Worm (Caenorhabditis elegans) whole organism, young adult: Measurements from ENCODE around the gene K02E2.8.

Source experiments
- B0336.3 ChIP-seq: fragments of 200-800 bp; sonication (Bioruptor generic); IDR thresholded peaks from 2 replicates; pipeline ENCODE4 v1.3.6; 2022; ENCODE audit warnings: missing genetic modification characterization, missing compliant biosample characterization
- D2030.7 ChIP-seq: fragments of 200-800 bp; sonication (Bioruptor generic); IDR thresholded peaks from 2 replicates; pipeline ENCODE4 v1.3.6; 2022; ENCODE audit warnings: missing genetic modification reagents, missing genetic modification characterization, missing compliant biosample characterization
- F33H1.4 ChIP-seq: fragments of 200-800 bp; sonication (Bioruptor generic); IDR thresholded peaks from 2 replicates; pipeline ENCODE4 v1.3.6; 2022; ENCODE audit warnings: missing genetic modification reagents, missing genetic modification characterization, missing compliant biosample characterization
- F37B4.10 ChIP-seq: fragments of 200-800 bp; sonication (Bioruptor generic); IDR thresholded peaks from 2 replicates; pipeline ENCODE4 v1.3.6; 2022; ENCODE audit warnings: missing genetic modification characterization, missing compliant biosample characterization
- F49E8.2 ChIP-seq: sonication (generic microtip); optimal IDR thresholded peaks from 3 replicates; lab custom pipeline; 2017; ENCODE audit warnings: missing genetic modification characterization, mild to moderate bottlenecking, missing compliant biosample characterization, antibody characterized with exemption, moderate library complexity; ENCODE audit not compliant: insufficient read depth
- F57C9.4 ChIP-seq: sonication (generic microtip); optimal IDR thresholded peaks from 2 replicates; lab custom pipeline; 2017; ENCODE audit warnings: mild to moderate bottlenecking, missing genetic modification characterization, missing compliant biosample characterization
- Y67H2A.10 ChIP-seq: fragments of 200-800 bp; sonication (Bioruptor generic); conservative IDR thresholded peaks from 2 replicates; pipeline ENCODE4 v1.3.6; 2022; ENCODE audit warnings: missing genetic modification reagents, missing genetic modification characterization, missing compliant biosample characterization
- ZK185.1 ChIP-seq: sonication (generic microtip); optimal IDR thresholded peaks from 2 replicates; lab custom pipeline; 2016; ENCODE audit warnings: mild to moderate bottlenecking, missing genetic modification characterization, missing compliant biosample characterization; ENCODE audit not compliant: poor library complexity, severe bottlenecking
- ama-1 ChIP-seq, 3 experiments: fragments of 150-350 bp in 1 of 3; sonication (generic microtip) in 2 of 3; optimal IDR thresholded peaks; 2 replicates each; lab custom pipeline; 2014 to 2018; ENCODE audit warnings: missing biosample characterization in 2 of 3, missing genetic modification characterization in 2 of 3, missing genetic modification reagents in 2 of 3
- athp-1 ChIP-seq: sonication (generic microtip); optimal IDR thresholded peaks from 2 replicates; lab custom pipeline; 2017; ENCODE audit warnings: mild to moderate bottlenecking, missing genetic modification characterization, missing compliant biosample characterization
- bed-2 ChIP-seq: fragments of 200-800 bp; sonication (Bioruptor generic); IDR thresholded peaks from 2 replicates; pipeline ENCODE4 v1.3.6; 2022; ENCODE audit warnings: missing genetic modification reagents, missing genetic modification characterization, missing compliant biosample characterization
- cebp-1 ChIP-seq, 2 experiments: fragments of 200-800 bp in 1 of 2; sonication (Bioruptor generic) in 1 of 2; sonication (generic microtip) in 1 of 2; IDR thresholded peaks in 1 of 2; optimal IDR thresholded peaks in 1 of 2; 2 replicates each; pipeline versions ENCODE4 v1.3.6 to Lab custom; 2017 to 2022; ENCODE audit warnings: missing compliant biosample characterization in 2 of 2, missing genetic modification characterization in 2 of 2, mild to moderate bottlenecking in 1 of 2, missing genetic modification reagents in 1 of 2, moderate library complexity in 1 of 2
- cebp-2 ChIP-seq: fragments of 200-800 bp; sonication (Bioruptor generic); IDR thresholded peaks from 2 replicates; pipeline ENCODE4 v1.3.6; 2022; ENCODE audit warnings: missing genetic modification characterization, missing compliant biosample characterization
- ceh-27 ChIP-seq: fragments of 200-800 bp; sonication (Bioruptor generic); optimal IDR thresholded peaks from 2 replicates; lab custom pipeline; 2018; ENCODE audit warnings: mild to moderate bottlenecking, missing genetic modification characterization, moderate library complexity, missing compliant biosample characterization
- ceh-40 ChIP-seq: fragments of 200-800 bp; sonication (Bioruptor generic); IDR thresholded peaks from 2 replicates; pipeline ENCODE4 v1.3.6; 2022; ENCODE audit warnings: missing genetic modification characterization, missing compliant biosample characterization
- dox-1 ChIP-seq: fragments of 200-800 bp; sonication (Bioruptor generic); IDR thresholded peaks from 2 replicates; pipeline ENCODE4 v1.3.6; 2022; ENCODE audit warnings: missing genetic modification reagents, missing genetic modification characterization, missing compliant biosample characterization
- dpff-1 ChIP-seq: sonication (generic microtip); optimal IDR thresholded peaks from 2 replicates; lab custom pipeline; 2017; ENCODE audit warnings: mild to moderate bottlenecking, missing genetic modification characterization, missing compliant biosample characterization
- egrh-3 ChIP-seq: fragments of 200-800 bp; sonication (Bioruptor generic); IDR thresholded peaks from 2 replicates; pipeline ENCODE4 v1.3.6; 2022; ENCODE audit warnings: missing genetic modification reagents, missing genetic modification characterization, missing compliant biosample characterization
- ekl-4 ChIP-seq: fragments of 200-800 bp; sonication (Bioruptor generic); IDR thresholded peaks from 2 replicates; pipeline ENCODE4 v1.3.6; 2022; ENCODE audit warnings: missing genetic modification reagents, missing genetic modification characterization, missing compliant biosample characterization
- hlh-12 ChIP-seq: sonication (generic microtip); optimal IDR thresholded peaks from 2 replicates; lab custom pipeline; 2016; ENCODE audit warnings: missing genetic modification characterization, missing compliant biosample characterization
- hmg-1.2 ChIP-seq: fragments of 200-800 bp; sonication (Bioruptor generic); IDR thresholded peaks from 2 replicates; pipeline ENCODE4 v1.3.6; 2022; ENCODE audit warnings: missing genetic modification reagents, missing genetic modification characterization, missing compliant biosample characterization
- hsf-1 ChIP-seq: fragments of 200-800 bp; sonication (Bioruptor generic); IDR thresholded peaks from 2 replicates; pipeline ENCODE4 v1.3.6; 2022; ENCODE audit warnings: missing genetic modification reagents, missing genetic modification characterization, missing compliant biosample characterization
- lag-1 ChIP-seq: fragments of 200-800 bp; sonication (Bioruptor generic); IDR thresholded peaks from 2 replicates; pipeline ENCODE4 v1.3.6; 2022; ENCODE audit warnings: missing genetic modification reagents, missing genetic modification characterization, missing compliant biosample characterization
- lin-35 ChIP-seq, 3 experiments: fragments of 150-350 bp in 2 of 3; sonication (generic microtip) in 1 of 3; optimal IDR thresholded peaks; 2 replicates each; lab custom pipeline; 2014 to 2018; ENCODE audit warnings: missing biosample characterization in 3 of 3, missing genetic modification characterization in 3 of 3, missing genetic modification reagents in 3 of 3
- madf-6 ChIP-seq: fragments of 200-800 bp; sonication (Bioruptor generic); IDR thresholded peaks from 2 replicates; pipeline ENCODE4 v1.3.6; 2022; ENCODE audit warnings: missing genetic modification reagents, missing genetic modification characterization, missing compliant biosample characterization
- mcd-1 ChIP-seq: fragments of 200-800 bp; sonication (Bioruptor generic); IDR thresholded peaks from 2 replicates; pipeline ENCODE4 v1.3.6; 2022; ENCODE audit warnings: missing genetic modification reagents, missing genetic modification characterization, missing compliant biosample characterization
- mxl-1 ChIP-seq: sonication (generic microtip); optimal IDR thresholded peaks from 2 replicates; lab custom pipeline; 2016; ENCODE audit warnings: missing genetic modification characterization, missing compliant biosample characterization
- nhr-179 ChIP-seq: sonication (generic microtip); optimal IDR thresholded peaks from 2 replicates; lab custom pipeline; 2016; ENCODE audit warnings: mild to moderate bottlenecking, missing genetic modification characterization, missing compliant biosample characterization
- snpc-3.4 ChIP-seq: sonication (generic microtip); optimal IDR thresholded peaks from 2 replicates; lab custom pipeline; 2017; ENCODE audit warnings: missing genetic modification characterization, mild to moderate bottlenecking, missing compliant biosample characterization, antibody characterized with exemption, moderate library complexity, missing genotype, missing genetic modification reagents
- zfh-2 ChIP-seq: fragments of 200-800 bp; sonication (Bioruptor generic); conservative IDR thresholded peaks from 2 replicates; pipeline ENCODE4 v1.3.6; 2022; ENCODE audit warnings: missing genetic modification reagents, missing genetic modification characterization, missing compliant biosample characterization
- zim-3 ChIP-seq: sonication (generic microtip); optimal IDR thresholded peaks from 2 replicates; lab custom pipeline; 2017; ENCODE audit warnings: mild to moderate bottlenecking, missing genetic modification characterization, moderate library complexity, missing compliant biosample characterization
- ztf-18 ChIP-seq: sonication (generic microtip); optimal IDR thresholded peaks from 2 replicates; lab custom pipeline; 2016; ENCODE audit warnings: missing genotype, mild to moderate bottlenecking, missing genetic modification characterization, missing compliant biosample characterization
- ztf-22 ChIP-seq: fragments of 200-800 bp; sonication (Bioruptor generic); optimal IDR thresholded peaks from 2 replicates; lab custom pipeline; 2018; ENCODE audit warnings: mild to moderate bottlenecking, missing genetic modification characterization, moderate library complexity, missing compliant biosample characterization
- ztf-26 ChIP-seq: sonication (generic microtip); optimal IDR thresholded peaks from 2 replicates; lab custom pipeline; 2017; ENCODE audit warnings: missing genetic modification characterization, missing compliant biosample characterization
- ztf-28 ChIP-seq: fragments of 200-800 bp; sonication (Bioruptor generic); IDR thresholded peaks from 2 replicates; pipeline ENCODE4 v1.3.6; 2022; ENCODE audit warnings: missing genetic modification reagents, missing genetic modification characterization, missing compliant biosample characterization
- ztf-3 ChIP-seq: fragments of 200-800 bp; sonication (Bioruptor generic); optimal IDR thresholded peaks from 2 replicates; lab custom pipeline; 2018; ENCODE audit warnings: mild to moderate bottlenecking, missing genetic modification characterization, missing compliant biosample characterization

Gene K02E2.8

DNA sequence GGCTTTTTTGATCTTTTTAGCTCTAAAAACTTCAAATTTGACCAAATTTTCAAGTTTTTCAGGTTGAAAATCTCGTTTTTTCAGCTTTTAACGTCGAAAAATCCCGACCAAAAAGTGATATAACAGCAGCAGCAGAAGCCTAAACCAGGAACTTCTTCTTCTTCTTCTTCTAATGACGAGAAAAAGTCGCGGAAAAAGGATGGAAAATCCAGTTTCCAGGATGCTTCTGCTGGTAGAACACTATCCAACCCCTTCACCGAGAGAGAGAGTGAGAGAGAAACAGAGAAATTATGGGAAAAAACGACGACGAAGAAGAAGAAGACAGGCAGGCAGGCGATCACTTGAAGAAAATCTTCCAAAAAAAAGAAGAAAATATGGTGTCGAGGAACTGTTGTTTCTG is 40.1 kb upstream of the K02E2.8 start:
- TF ChIP-seq F57C9.4 (tag; lab: Kevin White, UChicago) (no peak), ztf-22 (GFP tag; lab: Kevin White, UChicago) (no peak), F49E8.2 (tag; lab: Kevin White, UChicago) (no peak), madf-6 (GFP tag; lab: Robert Waterston, UW) (no peak), ztf-18 (no peak), D2030.7 (GFP tag; lab: Robert Waterston, UW) (no peak), athp-1 (tag; lab: Kevin White, UChicago) (no peak), ztf-28 (GFP tag; lab: Robert Waterston, UW) (no peak)

DNA sequence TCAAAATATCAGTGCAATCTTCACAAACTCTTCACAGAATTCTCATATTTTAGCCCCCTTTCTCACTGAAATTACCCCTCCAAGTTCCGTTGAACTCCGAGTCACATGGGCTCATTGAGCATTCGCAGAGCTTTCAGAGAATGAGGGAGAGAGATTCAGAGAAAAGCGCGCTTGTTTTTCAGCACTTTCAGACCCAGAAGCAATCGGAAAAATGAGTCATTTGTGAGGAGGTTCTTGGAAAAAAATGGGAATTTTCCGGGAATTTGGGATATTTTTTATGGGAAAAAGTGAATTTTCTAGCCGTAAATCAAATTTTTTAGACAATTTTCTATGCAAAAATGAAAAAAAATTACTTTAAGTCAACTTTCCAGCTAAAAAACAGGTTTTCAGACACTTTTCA is 36.1 kb upstream of the K02E2.8 start:
- TF ChIP-seq mxl-1 (no peak), hmg-1.2 (GFP tag; lab: Robert Waterston, UW) (no peak), zim-3 (tag; lab: Kevin White, UChicago) (no peak), lin-35 (GFP tag; optimal IDR thresholded peaks at IDR 0.05; lab: Kevin White, UChicago) (no peak), dpff-1 (tag; lab: Kevin White, UChicago) (no peak), snpc-3.4 (tag; lab: Kevin White, UChicago) (no peak), F33H1.4 (GFP tag; lab: Robert Waterston, UW) (no peak), hsf-1 (GFP tag; lab: Robert Waterston, UW) (no peak)

DNA sequence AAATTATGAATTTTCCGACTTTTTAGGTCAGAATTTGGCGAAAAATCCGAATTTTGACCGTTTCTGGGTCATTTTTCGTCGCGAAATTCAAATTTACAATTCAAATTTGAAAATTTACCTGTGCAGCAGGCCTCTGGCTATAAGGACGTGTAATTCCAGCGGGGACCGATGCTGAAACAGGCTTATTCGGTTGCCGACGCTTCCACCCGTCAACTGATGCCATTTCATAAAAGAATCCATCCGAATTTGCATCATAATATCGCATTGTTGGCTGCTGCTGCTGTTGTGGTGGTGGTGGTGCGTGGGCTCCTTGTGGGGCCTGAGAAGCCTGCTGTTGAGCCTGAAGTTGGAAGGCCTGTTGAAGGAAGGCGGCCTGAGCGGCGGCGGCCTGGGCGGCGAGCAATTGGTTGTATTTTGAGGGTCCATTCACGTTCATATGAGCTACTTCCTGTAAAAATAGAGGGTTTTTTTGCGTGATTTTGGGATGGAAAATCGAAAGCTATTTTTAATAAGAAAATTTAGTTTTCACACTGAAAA is 32.9 kb upstream of the K02E2.8 start:
- TF ChIP-seq F37B4.10 (GFP tag; lab: Robert Waterston, UW) (0 out of 2 replicates have a peak, but pooled peaks have one; percentile 56), cebp-2 (GFP tag; lab: Robert Waterston, UW) (no peak), ceh-27 (GFP tag; lab: Kevin White, UChicago) (no peak), cebp-1 (GFP tag; IDR thresholded peaks at IDR 0.05; lab: Robert Waterston, UW) (no peak), cebp-1 (tag; optimal IDR thresholded peaks at IDR 0.05; lab: Kevin White, UChicago) (peak; percentile 13), mcd-1 (GFP tag; lab: Robert Waterston, UW) (0 out of 2 replicates have a peak, but pooled peaks have one; percentile 11), ekl-4 (GFP tag; lab: Robert Waterston, UW) (no peak), egrh-3 (GFP tag; lab: Robert Waterston, UW) (peak; percentile 39; the same call in 1 of the 2 replicates), lag-1 (no peak), zfh-2 (peak; percentile 82), ZK185.1 (tag; lab: Kevin White, UChicago) (no peak)
- TF ChIP-seq, all 124 proteins: peak for 5

DNA sequence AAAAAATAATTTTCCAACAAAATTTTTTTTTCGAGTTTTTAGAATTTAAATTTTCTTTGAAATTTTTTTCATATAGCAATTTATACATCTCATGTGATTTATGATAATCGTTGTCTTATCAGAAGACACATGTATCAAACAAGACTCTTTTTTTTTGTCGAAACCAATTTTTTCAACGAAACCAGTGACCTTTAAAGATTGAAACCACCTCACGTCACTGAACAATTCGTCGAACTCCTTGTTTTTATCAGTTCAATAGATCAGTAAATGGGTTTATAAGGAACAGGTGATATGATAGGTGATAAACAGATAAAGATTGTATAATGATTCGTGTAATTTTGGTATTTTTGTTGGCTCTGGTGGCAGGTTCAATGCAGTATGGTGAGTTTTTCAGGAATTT is 27.0 kb upstream of the K02E2.8 start, which contains the start of gene cnc-7:
cnc-7 (plus strand) TSS at position 301 of the 400 bp plus-strand sequence.
- TF ChIP-seq ztf-22 (GFP tag; lab: Kevin White, UChicago) (no peak), B0336.3 (GFP tag; lab: Robert Waterston, UW) (no peak), ztf-3 (GFP tag; lab: Kevin White, UChicago) (no peak), ama-1 (optimal IDR thresholded peaks at IDR 0.05; lab: Kevin White, UChicago) (no peak), ama-1 (GFP tag; optimal IDR thresholded peaks at IDR 0.05; lab: Kevin White, UChicago) (no peak), Y67H2A.10 (GFP tag; lab: Robert Waterston, UW) (no peak), hlh-12 (tag; lab: Kevin White, UChicago) (no peak), dox-1 (GFP tag; lab: Robert Waterston, UW) (no peak), ztf-26 (no peak), bed-2 (no peak), ceh-40 (no peak), nhr-179 (tag; lab: Kevin White, UChicago) (no peak)
